Fruit fly (Drosophila melanogaster) whole organism, embryonic: Measurements from ENCODE around the gene Pisd.

Experiments used
- ATbp ChIP-seq: fragments of 200-800 bp; sonication (Bioruptor generic); optimal IDR thresholded peaks from 2 replicates; lab custom pipeline; 2017; ENCODE audit warnings: missing biosample characterization, mild to moderate bottlenecking, missing genetic modification characterization, missing genetic modification reagents
- Antp ChIP-seq: fragments of 200-800 bp; sonication (Bioruptor generic); optimal IDR thresholded peaks from 3 replicates; lab custom pipeline; 2016; ENCODE audit warnings: missing biosample characterization, missing genetic modification characterization
- BEAF-32 ChIP-seq: fragments of 200-800 bp; sonication (Bioruptor generic); optimal IDR thresholded peaks from 3 replicates; lab custom pipeline; 2017; ENCODE audit warnings: missing biosample characterization, missing genetic modification characterization, mild to moderate bottlenecking, moderate library complexity, missing genetic modification reagents
- CG11093 ChIP-seq: fragments of 200-800 bp; sonication (Bioruptor generic); IDR thresholded peaks from 3 replicates; pipeline ENCODE4 v1.3.6; 2022; ENCODE audit warnings: missing biosample characterization, missing genetic modification characterization
- CG12155 ChIP-seq: fragments of 200-800 bp; sonication (Bioruptor generic); optimal IDR thresholded peaks from 3 replicates; lab custom pipeline; 2016; ENCODE audit warnings: missing biosample characterization, missing genetic modification characterization
- CG12659 ChIP-seq: fragments of 200-800 bp; sonication (Bioruptor generic); optimal IDR thresholded peaks from 3 replicates; lab custom pipeline; 2017; ENCODE audit warnings: mild to moderate bottlenecking, missing biosample characterization, missing genetic modification reagents, missing genetic modification characterization
- CG14710 ChIP-seq: fragments of 200-800 bp; sonication (Bioruptor generic); optimal IDR thresholded peaks from 3 replicates; lab custom pipeline; 2019; ENCODE audit warnings: missing biosample characterization, mild to moderate bottlenecking, missing genetic modification characterization, moderate library complexity
- CG15601 ChIP-seq: fragments of 200-800 bp; sonication (Bioruptor generic); optimal IDR thresholded peaks from 3 replicates; lab custom pipeline; 2019; ENCODE audit warnings: missing biosample characterization, mild to moderate bottlenecking, missing genetic modification characterization, moderate library complexity
- CG16863 ChIP-seq: fragments of 200-800 bp; sonication (Bioruptor generic); optimal IDR thresholded peaks from 3 replicates; lab custom pipeline; 2016; ENCODE audit warnings: missing biosample characterization, missing genetic modification characterization
- CG18619 ChIP-seq: fragments of 200-800 bp; sonication (Bioruptor generic); optimal IDR thresholded peaks from 3 replicates; lab custom pipeline; 2017; ENCODE audit warnings: missing biosample characterization, mild to moderate bottlenecking, missing genetic modification characterization
- CG2120 ChIP-seq: fragments of 200-800 bp; sonication (Bioruptor generic); optimal IDR thresholded peaks from 3 replicates; lab custom pipeline; 2016; ENCODE audit warnings: missing biosample characterization, missing genetic modification characterization
- CG32772 ChIP-seq: fragments of 200-800 bp; sonication (Bioruptor generic); IDR thresholded peaks from 2 replicates; pipeline ENCODE4 v1.3.6; 2022; ENCODE audit warnings: missing biosample characterization, missing genetic modification characterization
- CG3407 ChIP-seq: fragments of 200-800 bp; sonication (Bioruptor generic); optimal IDR thresholded peaks from 2 replicates; lab custom pipeline; 2018; ENCODE audit warnings: missing biosample characterization, mild to moderate bottlenecking, missing genetic modification characterization
- CG4707 ChIP-seq: fragments of 200-800 bp; sonication (Bioruptor generic); optimal IDR thresholded peaks from 2 replicates; lab custom pipeline; 2018; ENCODE audit warnings: missing biosample characterization, mild to moderate bottlenecking, missing genetic modification characterization, moderate library complexity
- CG6254 ChIP-seq: fragments of 200-800 bp; sonication (Bioruptor generic); optimal IDR thresholded peaks from 3 replicates; lab custom pipeline; 2017; ENCODE audit warnings: mild to moderate bottlenecking, missing biosample characterization, missing genetic modification reagents, missing genetic modification characterization
- CG6272 ChIP-seq: fragments of 200-800 bp; sonication (Bioruptor generic); IDR thresholded peaks from 2 replicates; pipeline ENCODE4 v1.3.6; 2022; ENCODE audit warnings: missing biosample characterization, missing genetic modification characterization
- CG6654 ChIP-seq: fragments of 200-800 bp; sonication (Bioruptor generic); optimal IDR thresholded peaks from 2 replicates; lab custom pipeline; 2017; ENCODE audit warnings: missing biosample characterization, mild to moderate bottlenecking, missing genetic modification characterization
- CrebB ChIP-seq: fragments of 200-800 bp; sonication (Bioruptor generic); optimal IDR thresholded peaks from 3 replicates; lab custom pipeline; 2018; ENCODE audit warnings: missing biosample characterization, mild to moderate bottlenecking, missing genetic modification characterization
- Deaf1 ChIP-seq: fragments of 200-800 bp; optimal IDR thresholded peaks from 3 replicates; lab custom pipeline; 2019; ENCODE audit warnings: missing biosample characterization, mild to moderate bottlenecking, missing genetic modification characterization, moderate library complexity
- Dref ChIP-seq: fragments of 200-800 bp; sonication (Bioruptor generic); IDR thresholded peaks from 2 replicates; pipeline ENCODE4 v1.3.6; 2022; ENCODE audit warnings: missing biosample characterization, missing genetic modification characterization
- H2.0 ChIP-seq: fragments of 200-800 bp; sonication (Bioruptor generic); IDR thresholded peaks from 2 replicates; pipeline ENCODE4 v1.3.6; 2022; ENCODE audit warnings: missing biosample characterization, missing genetic modification characterization
- HLH3B ChIP-seq: fragments of 200-800 bp; sonication (Bioruptor generic); IDR thresholded peaks from 2 replicates; pipeline ENCODE4 v1.3.6; 2022; ENCODE audit warnings: missing biosample characterization, missing genetic modification characterization
- HmgD ChIP-seq: fragments of 200-800 bp; sonication (Bioruptor generic); optimal IDR thresholded peaks from 3 replicates; lab custom pipeline; 2016; ENCODE audit warnings: missing biosample characterization, missing genetic modification characterization
- Lhr ChIP-seq: fragments of 200-800 bp; sonication (Bioruptor generic); optimal IDR thresholded peaks from 3 replicates; lab custom pipeline; 2017; ENCODE audit warnings: mild to moderate bottlenecking, missing biosample characterization, missing genetic modification reagents, missing genetic modification characterization
- NFAT ChIP-seq: fragments of 200-800 bp; sonication (Bioruptor generic); IDR thresholded peaks from 2 replicates; pipeline ENCODE4 v1.3.6; 2022; ENCODE audit warnings: missing biosample characterization, missing genetic modification characterization
- NfI ChIP-seq: fragments of 200-800 bp; sonication (Bioruptor generic); optimal IDR thresholded peaks from 3 replicates; lab custom pipeline; 2018; ENCODE audit warnings: missing biosample characterization, mild to moderate bottlenecking, missing genetic modification characterization, moderate library complexity
- Ravus ChIP-seq: fragments of 200-800 bp; sonication (Bioruptor generic); IDR thresholded peaks from 2 replicates; pipeline ENCODE4 v1.3.6; 2022; ENCODE audit warnings: missing biosample characterization, missing genetic modification characterization
- Spps ChIP-seq: fragments of 200-800 bp; sonication (Bioruptor generic); optimal IDR thresholded peaks from 2 replicates; lab custom pipeline; 2018; ENCODE audit warnings: missing biosample characterization, mild to moderate bottlenecking, missing genetic modification characterization
- Sry-δ ChIP-seq: fragments of 200-800 bp; sonication (Bioruptor generic); optimal IDR thresholded peaks from 2 replicates; lab custom pipeline; 2016; ENCODE audit warnings: missing biosample characterization, missing genetic modification characterization
- YL-1 ChIP-seq: fragments of 200-800 bp; sonication (Bioruptor generic); optimal IDR thresholded peaks from 3 replicates; lab custom pipeline; 2017; ENCODE audit warnings: missing biosample characterization, mild to moderate bottlenecking, missing genetic modification characterization
- ato ChIP-seq: fragments of 200-800 bp; sonication (Bioruptor generic); IDR thresholded peaks from 2 replicates; pipeline ENCODE4 v1.3.6; 2022; ENCODE audit warnings: missing biosample characterization, missing genetic modification characterization; ENCODE audit not compliant: partially characterized antibody
- cad ChIP-seq: fragments of >200 bp; optimal IDR thresholded peaks from 2 replicates; lab custom pipeline; 2017; ENCODE audit warnings: missing biosample characterization, missing genetic modification characterization
- cas ChIP-seq: fragments of 200-800 bp; sonication (Bioruptor generic); IDR thresholded peaks from 2 replicates; pipeline ENCODE4 v1.3.6; 2022; ENCODE audit warnings: missing biosample characterization, missing genetic modification characterization
- dimm ChIP-seq: fragments of 200-800 bp; sonication (Bioruptor generic); IDR thresholded peaks from 2 replicates; pipeline ENCODE4 v1.3.6; 2022; ENCODE audit warnings: missing biosample characterization, missing genetic modification characterization
- gcm ChIP-seq: fragments of 200-800 bp; sonication (Bioruptor generic); optimal IDR thresholded peaks from 2 replicates; lab custom pipeline; 2019; ENCODE audit warnings: missing biosample characterization, mild to moderate bottlenecking, missing genetic modification characterization, moderate library complexity
- gsb-n ChIP-seq: fragments of 200-800 bp; sonication (Bioruptor generic); optimal IDR thresholded peaks from 3 replicates; lab custom pipeline; 2018; ENCODE audit warnings: missing biosample characterization, mild to moderate bottlenecking, missing genetic modification characterization
- inv ChIP-seq: fragments of 200-800 bp; sonication (Bioruptor generic); IDR thresholded peaks from 2 replicates; pipeline ENCODE4 v1.3.6; 2022; ENCODE audit warnings: missing biosample characterization, missing genetic modification characterization; ENCODE audit not compliant: partially characterized antibody
- jumu ChIP-seq: fragments of 200-800 bp; sonication (Bioruptor generic); optimal IDR thresholded peaks from 3 replicates; lab custom pipeline; 2016; ENCODE audit warnings: missing biosample characterization, missing genetic modification characterization
- lbe ChIP-seq: fragments of 200-800 bp; sonication (Bioruptor generic); optimal IDR thresholded peaks from 2 replicates; lab custom pipeline; 2016; ENCODE audit warnings: missing biosample characterization, mild to moderate bottlenecking, missing genetic modification characterization
- lilli ChIP-seq: fragments of 200-800 bp; sonication (Bioruptor generic); optimal IDR thresholded peaks from 3 replicates; lab custom pipeline; 2016; ENCODE audit warnings: missing biosample characterization, missing genetic modification characterization
- nau ChIP-seq: fragments of 200-800 bp; sonication (Bioruptor generic); optimal IDR thresholded peaks from 3 replicates; lab custom pipeline; 2017; ENCODE audit warnings: missing biosample characterization, mild to moderate bottlenecking, missing genetic modification characterization, missing genetic modification reagents
- nerfin-1 ChIP-seq: fragments of 200-800 bp; sonication (Bioruptor generic); optimal IDR thresholded peaks from 3 replicates; lab custom pipeline; 2019; ENCODE audit warnings: missing biosample characterization, mild to moderate bottlenecking, missing genetic modification characterization, moderate library complexity
- psq ChIP-seq: fragments of 200-800 bp; sonication (Bioruptor generic); optimal IDR thresholded peaks from 2 replicates; lab custom pipeline; 2017; ENCODE audit warnings: missing biosample characterization, missing genetic modification characterization
- pzg ChIP-seq: fragments of 200-800 bp; sonication (Bioruptor generic); optimal IDR thresholded peaks from 3 replicates; lab custom pipeline; 2018; ENCODE audit warnings: missing biosample characterization, mild to moderate bottlenecking, missing genetic modification characterization, moderate library complexity
- sens-2 ChIP-seq: fragments of 200-800 bp; sonication (Bioruptor generic); IDR thresholded peaks from 2 replicates; pipeline ENCODE4 v1.3.6; 2022; ENCODE audit warnings: missing biosample characterization, missing genetic modification characterization
- so ChIP-seq: fragments of 200-800 bp; sonication (Bioruptor generic); IDR thresholded peaks from 3 replicates; pipeline ENCODE4 v1.3.6; 2022; ENCODE audit warnings: missing biosample characterization, missing genetic modification characterization
- tio ChIP-seq: fragments of 200-800 bp; sonication (Bioruptor generic); optimal IDR thresholded peaks from 2 replicates; lab custom pipeline; 2017; ENCODE audit warnings: missing biosample characterization, missing genetic modification characterization, inconsistent platforms
- unpg ChIP-seq: fragments of 200-800 bp; sonication (Bioruptor generic); optimal IDR thresholded peaks from 3 replicates; lab custom pipeline; 2018; ENCODE audit warnings: missing biosample characterization, mild to moderate bottlenecking, missing genetic modification characterization, moderate library complexity
- zen ChIP-seq: fragments of 200-800 bp; sonication (Bioruptor generic); optimal IDR thresholded peaks from 3 replicates; lab custom pipeline; 2018; ENCODE audit warnings: missing biosample characterization, mild to moderate bottlenecking, missing genetic modification characterization, moderate library complexity
- zfh2 ChIP-seq: fragments of 200-800 bp; sonication (Bioruptor generic); optimal IDR thresholded peaks from 2 replicates; lab custom pipeline; 2016; ENCODE audit warnings: missing biosample characterization, missing genetic modification characterization

The Pisd gene

DNA sequence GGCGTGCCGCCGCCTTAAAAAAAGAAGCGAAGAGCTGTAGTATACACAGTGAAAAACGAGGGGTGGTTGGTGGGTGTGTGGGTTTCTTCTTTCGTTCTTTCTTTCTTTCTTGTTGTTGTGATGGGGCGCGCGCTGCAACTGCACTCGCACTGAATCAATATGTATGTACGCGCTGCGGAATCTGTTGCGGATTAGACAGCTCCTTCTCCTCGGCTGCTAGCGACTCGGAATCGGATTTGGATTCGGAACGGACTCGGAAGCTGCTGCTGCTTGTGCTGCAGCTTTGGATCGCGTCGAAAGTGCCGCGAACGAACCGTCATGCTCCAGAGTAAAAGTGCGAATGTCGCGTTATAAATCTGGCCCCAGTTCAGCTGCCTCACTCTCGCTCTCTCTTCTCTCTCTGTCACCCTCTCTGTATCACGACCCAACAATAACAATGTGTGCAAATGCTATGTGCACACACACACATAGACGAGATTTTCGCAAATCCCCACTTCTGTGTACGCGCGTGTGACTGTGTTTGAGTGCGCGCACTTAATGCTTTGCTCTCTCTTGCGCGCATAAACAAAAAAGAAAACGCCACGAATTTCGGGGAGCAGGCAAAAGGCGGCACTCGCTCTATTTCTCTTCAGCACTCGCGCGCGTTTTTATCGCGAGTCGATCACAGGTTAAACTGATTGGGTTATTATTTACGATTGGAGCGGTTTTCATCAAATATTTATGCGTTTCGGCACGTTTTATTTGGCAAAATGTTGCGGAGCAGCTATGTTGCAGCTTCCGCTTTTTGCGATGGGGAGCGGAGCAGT, 19.4 kb upstream of the Pisd start (continued):
- TF ChIP-seq Deaf1 (tag; lab: Kevin White, UChicago): peak; percentile 90
- no peak for TF ChIP-seq lilli (GFP tag; lab: Kevin White, UChicago)
- no peak for TF ChIP-seq CG4707 (GFP tag; lab: Kevin White, UChicago)
- TF ChIP-seq CG16863: no peak
- TF ChIP-seq CG6254 (GFP tag; lab: Kevin White, UChicago): no peak
- 0 out of 2 replicates have a peak, but pooled peaks have one; percentile 22 for TF ChIP-seq cas
- no peak for TF ChIP-seq CG15601 (tag; lab: Kevin White, UChicago)
- TF ChIP-seq CG18619 (GFP tag; lab: Kevin White, UChicago): no peak
- TF ChIP-seq Sry-δ: no peak
- no peak for TF ChIP-seq sens-2 (GFP tag; lab: Robert Waterston, UW)
- TF ChIP-seq gsb-n (tag; lab: Kevin White, UChicago): peak; percentile 14
- TF ChIP-seq CG6654 (GFP tag; lab: Kevin White, UChicago): no peak
- TF ChIP-seq so (GFP tag; lab: Robert Waterston, UW): no peak
- no peak for TF ChIP-seq H2.0 (GFP tag; lab: Robert Waterston, UW)
- TF ChIP-seq Spps: peak; percentile 3
- TF ChIP-seq CG11093: no peak
- TF ChIP-seq Ravus: no peak
- TF ChIP-seq CG6272 (GFP tag; lab: Robert Waterston, UW): no peak
- TF ChIP-seq BEAF-32 (GFP tag; lab: Kevin White, UChicago): no peak
- no peak for TF ChIP-seq NfI (GFP tag; lab: Kevin White, UChicago)
- no peak for TF ChIP-seq dimm (GFP tag; lab: Robert Waterston, UW)
- no peak for TF ChIP-seq Lhr
- no peak for TF ChIP-seq CG32772 (GFP tag; lab: Robert Waterston, UW)
- peak; percentile 26 for TF ChIP-seq YL-1 (GFP tag; lab: Kevin White, UChicago)
- no peak for TF ChIP-seq HLH3B (GFP tag; lab: Robert Waterston, UW)
- no peak for TF ChIP-seq NFAT (GFP tag; lab: Robert Waterston, UW)
- TF ChIP-seq tio (GFP tag; lab: Kevin White, UChicago): no peak
- peak; percentile 6 for TF ChIP-seq CrebB
- no peak for TF ChIP-seq CG12659 (GFP tag; lab: Kevin White, UChicago)
- no peak for TF ChIP-seq CG12155 (GFP tag; lab: Kevin White, UChicago)
- TF ChIP-seq jumu (GFP tag; lab: Kevin White, UChicago): no peak
- 0 out of 2 replicates have a peak, but pooled peaks have one; percentile 22 for TF ChIP-seq ato (GFP tag; lab: Robert Waterston, UW)
- no peak for TF ChIP-seq psq (GFP tag; lab: Kevin White, UChicago)
- TF ChIP-seq nau (GFP tag; lab: Kevin White, UChicago): no peak
- TF ChIP-seq CG3407 (GFP tag; lab: Kevin White, UChicago): no peak
- TF ChIP-seq ATbp (GFP tag; lab: Kevin White, UChicago): no peak
- no peak; the same call in 1 of the 2 replicates for TF ChIP-seq Dref (GFP tag; lab: Robert Waterston, UW)
- TF ChIP-seq gcm (GFP tag; lab: Kevin White, UChicago): no peak
- no peak for TF ChIP-seq Antp (GFP tag; lab: Kevin White, UChicago)
- no peak for TF ChIP-seq cad (GFP tag; lab: Kevin White, UChicago)
- TF ChIP-seq CG2120: no peak
- TF ChIP-seq pzg (GFP tag; lab: Kevin White, UChicago): no peak
- TF ChIP-seq zfh2 (GFP tag; lab: Kevin White, UChicago): no peak
- no peak for TF ChIP-seq lbe (GFP tag; lab: Kevin White, UChicago)
- TF ChIP-seq CG14710 (tag; lab: Kevin White, UChicago): no peak
- no peak for TF ChIP-seq HmgD (GFP tag; lab: Kevin White, UChicago)
- no peak for TF ChIP-seq zen
- TF ChIP-seq unpg (GFP tag; lab: Kevin White, UChicago): no peak
- TF ChIP-seq nerfin-1 (tag; lab: Kevin White, UChicago): no peak
- TF ChIP-seq inv (GFP tag; lab: Robert Waterston, UW): no peak
